Worm (Caenorhabditis elegans) whole organism, L1 larva: ENCODE results near the gene srw-3.

Experiments used
- lin-13 ChIP-seq: fragments of 150-350 bp; optimal IDR thresholded peaks from 2 replicates; lab custom pipeline; 2014; ENCODE audit warnings: missing biosample characterization, missing genetic modification reagents, missing genetic modification characterization
- nhr-90 ChIP-seq: sonication (generic microtip); optimal IDR thresholded peaks from 2 replicates; lab custom pipeline; 2016; ENCODE audit warnings: mild to moderate bottlenecking, missing genetic modification characterization, missing compliant biosample characterization; ENCODE audit not compliant: poor library complexity
- zip-4 ChIP-seq: fragments of 200-800 bp; sonication (Bioruptor generic); optimal IDR thresholded peaks from 2 replicates; lab custom pipeline; 2018; ENCODE audit warnings: mild to moderate bottlenecking, missing genetic modification characterization, moderate library complexity, missing compliant biosample characterization

DNA sequence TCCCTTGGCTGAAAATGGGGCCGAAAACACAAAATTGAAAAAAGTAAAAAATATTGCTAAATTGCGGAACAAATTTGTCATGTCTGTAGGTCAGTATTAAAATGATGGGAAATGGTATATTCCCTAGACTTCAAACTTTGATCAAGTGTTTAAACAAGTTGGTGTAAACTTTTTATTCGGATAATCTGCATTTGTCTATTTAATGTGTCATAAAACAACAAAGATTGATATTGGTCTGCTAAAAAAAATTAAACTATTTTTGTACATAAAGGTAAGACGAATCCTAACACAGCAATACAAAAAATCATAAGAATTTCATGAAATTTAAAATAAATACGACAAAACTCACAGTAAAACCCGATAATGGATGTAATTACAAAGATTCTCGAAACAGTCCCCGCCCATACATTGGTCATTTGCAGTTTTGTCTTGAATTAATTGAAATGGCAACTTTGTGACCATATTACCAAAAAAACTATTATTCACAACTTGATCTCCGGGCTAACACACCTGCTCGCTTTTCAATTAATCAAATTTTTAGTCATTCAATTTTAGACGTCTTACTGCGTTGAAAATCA lies 18.6 kb downstream of the srw-3 start, which contains the start of the genes ZK105.6 and ZK105.8:
- TF ChIP-seq zip-4 (GFP tag; lab: Kevin White, UChicago) (no peak), lin-13 (no peak), nhr-90 (no peak)
